Fruit fly (Drosophila melanogaster) whole organism, wandering third instar larva: ENCODE data around the gene stac.

Experiments used
- Abd-B ChIP-seq: fragments of >200 bp; optimal IDR thresholded peaks from 2 replicates; lab custom pipeline; 2017; ENCODE audit warnings: missing biosample characterization, missing genetic modification characterization
- CG32264 ChIP-seq: fragments of 200-800 bp; sonication (Bioruptor generic); optimal IDR thresholded peaks from 2 replicates; lab custom pipeline; 2016; ENCODE audit warnings: missing biosample characterization, missing genetic modification characterization
- CG9705 ChIP-seq: fragments of 200-800 bp; sonication (Bioruptor generic); optimal IDR thresholded peaks from 2 replicates; lab custom pipeline; 2018; ENCODE audit warnings: missing biosample characterization, mild to moderate bottlenecking, missing genetic modification characterization
- CrebA ChIP-seq: fragments of 200-800 bp; sonication (Bioruptor generic); optimal IDR thresholded peaks from 2 replicates; lab custom pipeline; 2016; ENCODE audit warnings: missing biosample characterization, mild to moderate bottlenecking, missing genetic modification characterization, borderline replicate concordance
- Dfd ChIP-seq: fragments of >200 bp; optimal IDR thresholded peaks from 2 replicates; lab custom pipeline; 2017; ENCODE audit warnings: missing biosample characterization, missing genetic modification characterization
- Dif ChIP-seq: fragments of 200-275, 200-300 bp; sonication (Bioruptor generic); optimal IDR thresholded peaks from 2 replicates; lab custom pipeline; 2018; ENCODE audit warnings: missing biosample characterization, missing genetic modification characterization; ENCODE audit not compliant: partially characterized antibody
- GATAd ChIP-seq: sonication (Bioruptor generic); optimal IDR thresholded peaks from 2 replicates; lab custom pipeline; 2016; ENCODE audit warnings: missing biosample characterization, missing genetic modification characterization
- Hnf4 ChIP-seq: fragments of 200-800 bp; sonication (Bioruptor generic); optimal IDR thresholded peaks from 2 replicates; lab custom pipeline; 2016; ENCODE audit warnings: missing biosample characterization, mild to moderate bottlenecking, missing genetic modification characterization
- Hr83 ChIP-seq: fragments of 200-300 bp; sonication (Bioruptor generic); optimal IDR thresholded peaks from 2 replicates; lab custom pipeline; 2016; ENCODE audit warnings: missing biosample characterization, mild to moderate bottlenecking, missing genetic modification characterization, moderate library complexity; ENCODE audit not compliant: poor library complexity, severe bottlenecking
- Jra ChIP-seq: sonication (Bioruptor generic); optimal IDR thresholded peaks from 2 replicates; lab custom pipeline; 2016; ENCODE audit warnings: missing biosample characterization, missing genetic modification characterization
- Mio ChIP-seq: sonication (Bioruptor generic); optimal IDR thresholded peaks from 2 replicates; lab custom pipeline; 2016; ENCODE audit warnings: missing biosample characterization, missing genetic modification characterization
- Myc ChIP-seq: fragments of >200 bp; optimal IDR thresholded peaks from 2 replicates; lab custom pipeline; 2017
- N ChIP-seq: fragments of >200 bp; optimal IDR thresholded peaks from 2 replicates; lab custom pipeline; 2018; ENCODE audit warnings: missing biosample characterization, missing external identifiers, missing genetic modification characterization
- OdsH ChIP-seq: fragments of 200-800 bp; sonication (Bioruptor generic); optimal IDR thresholded peaks from 2 replicates; lab custom pipeline; 2016; ENCODE audit warnings: missing biosample characterization, mild to moderate bottlenecking, missing genetic modification characterization
- Rel ChIP-seq, 2 experiments: fragments of 200-800 bp; sonication (Bioruptor generic) in 1 of 2; optimal IDR thresholded peaks; 2 replicates in 1 of 2; 3 replicates in 1 of 2; lab custom pipeline; 2016 to 2019; ENCODE audit warnings: mild to moderate bottlenecking in 2 of 2, missing biosample characterization in 2 of 2, missing genetic modification characterization in 2 of 2, moderate library complexity in 1 of 2
- Vsx2 ChIP-seq: fragments of 200-300, 225-300 bp; sonication (Bioruptor generic); optimal IDR thresholded peaks from 2 replicates; lab custom pipeline; 2018; ENCODE audit warnings: missing biosample characterization, missing genetic modification characterization; ENCODE audit not compliant: partially characterized antibody
- br ChIP-seq: fragments of 200-800 bp; sonication (Bioruptor generic); optimal IDR thresholded peaks from 2 replicates; lab custom pipeline; 2016; ENCODE audit warnings: missing biosample characterization, missing genetic modification characterization
- brk ChIP-seq: fragments of 200-800 bp; sonication (Bioruptor generic); optimal IDR thresholded peaks from 2 replicates; lab custom pipeline; 2016; ENCODE audit warnings: missing biosample characterization, mild to moderate bottlenecking, missing genetic modification characterization
- dl ChIP-seq, 2 experiments: fragments of 175-275, 200-275 bp in 1 of 2; fragments of 200-275 bp in 1 of 2; sonication (Bioruptor generic); optimal IDR thresholded peaks; lab custom pipeline; 2018; ENCODE audit warnings: mild to moderate bottlenecking in 2 of 2, missing biosample characterization in 2 of 2, missing genetic modification characterization in 2 of 2, moderate library complexity in 2 of 2; ENCODE audit not compliant: partially characterized antibody in 2 of 2, insufficient read depth in 1 of 2
- dmrt93B ChIP-seq: fragments of 200-800 bp; sonication (Bioruptor generic); optimal IDR thresholded peaks from 2 replicates; lab custom pipeline; 2018; ENCODE audit warnings: missing biosample characterization, mild to moderate bottlenecking, missing genetic modification characterization
- dsf ChIP-seq: sonication (Bioruptor generic); optimal IDR thresholded peaks from 2 replicates; lab custom pipeline; 2016; ENCODE audit warnings: missing biosample characterization, missing genetic modification characterization, borderline replicate concordance
- ey ChIP-seq: fragments of 200-800 bp; sonication (Bioruptor generic); optimal IDR thresholded peaks from 2 replicates; lab custom pipeline; 2016; ENCODE audit warnings: missing biosample characterization, missing genetic modification characterization
- jim ChIP-seq: fragments of 175-275, 200-325 bp; sonication (Bioruptor generic); optimal IDR thresholded peaks from 2 replicates; lab custom pipeline; 2016; ENCODE audit warnings: missing biosample characterization, mild to moderate bottlenecking, missing genetic modification characterization
- lola ChIP-seq: fragments of >200 bp; optimal IDR thresholded peaks from 2 replicates; lab custom pipeline; 2017; ENCODE audit warnings: missing biosample characterization, missing genetic modification characterization
- pan ChIP-seq: fragments of >200 bp; optimal IDR thresholded peaks from 2 replicates; lab custom pipeline; 2017
- rgr ChIP-seq: fragments of 200-800 bp; sonication (Bioruptor generic); optimal IDR thresholded peaks from 3 replicates; lab custom pipeline; 2016; ENCODE audit warnings: missing biosample characterization, mild to moderate bottlenecking, missing genetic modification characterization
- sage ChIP-seq: fragments of 200-800 bp; sonication (Bioruptor generic); optimal IDR thresholded peaks from 2 replicates; lab custom pipeline; 2016; ENCODE audit warnings: missing biosample characterization, mild to moderate bottlenecking, missing genetic modification characterization
- sv ChIP-seq: fragments of 200-800 bp; sonication (Bioruptor generic); optimal IDR thresholded peaks from 3 replicates; lab custom pipeline; 2016; ENCODE audit warnings: missing biosample characterization, missing genetic modification characterization
- tai ChIP-seq: sonication (Bioruptor generic); optimal IDR thresholded peaks from 2 replicates; lab custom pipeline; 2016; ENCODE audit warnings: missing biosample characterization, missing genetic modification characterization
- usp ChIP-seq: fragments of >200 bp; optimal IDR thresholded peaks from 2 replicates; lab custom pipeline; 2017; ENCODE audit warnings: missing biosample characterization, missing genetic modification characterization
- woc ChIP-seq: sonication (Bioruptor generic); optimal IDR thresholded peaks from 2 replicates; lab custom pipeline; 2016; ENCODE audit warnings: missing biosample characterization, mild to moderate bottlenecking, missing genetic modification characterization

The stac gene

dm6 chr3R:25097486-25097885 lies 41.4 kb downstream of the stac start, which contains the start of the genes CG33095 and CG33096:
Gene CG33095, plus strand, starts transcription at chr3R:25097672.
Gene CG33096, plus strand, starts transcription at chr3R:25097672.
- TF ChIP-seq woc (peak; percentile 62), tai (GFP tag; lab: Kevin White, UChicago) (no peak), Vsx2 (GFP tag; lab: Kevin White, UChicago) (no peak), usp (no peak), Dif (GFP tag; lab: Kevin White, UChicago) (peak; percentile 19), Abd-B (GFP tag; lab: Kevin White, UChicago) (no peak)

- TF ChIP-seq rgr (GFP tag; lab: Kevin White, UChicago) (no peak), ey (GFP tag; lab: Kevin White, UChicago) (no peak), Dif (GFP tag; lab: Kevin White, UChicago) (no peak), Rel (GFP tag; optimal IDR thresholded peaks at IDR 0.05; lab: Kevin White, UChicago) (no peak), Rel (tag; optimal IDR thresholded peaks at IDR 0.05; lab: Kevin White, UChicago) (no peak), pan (lab: Kevin White, UChicago) (no peak), CG9705 (GFP tag; lab: Kevin White, UChicago) (no peak), sage (no peak), Jra (GFP tag; lab: Kevin White, UChicago) (no peak), CrebA (no peak), tai (GFP tag; lab: Kevin White, UChicago) (no peak), jim (GFP tag; lab: Kevin White, UChicago) (no peak), dl (GFP tag; optimal IDR thresholded peaks at IDR 0.05; lab: Kevin White, UChicago; ENCODE audit: insufficient read depth in 1 of 2, partially characterized antibody in 2 of 2) (no peak), Mio (GFP tag; lab: Kevin White, UChicago) (no peak), woc (no peak), N (GFP tag; lab: Kevin White, UChicago) (no peak), GATAd (GFP tag; lab: Kevin White, UChicago) (no peak), sv (GFP tag; lab: Kevin White, UChicago) (no peak), Dfd (GFP tag; lab: Kevin White, UChicago) (no peak)
- TF ChIP-seq, all 38 proteins: peak for 0
These were observed 46.2 kb downstream of the stac start, which contains the start of gene CG45095 for dm6 chr3R:25102253-25102652. Gene CG45095, plus strand, starts transcription at chr3R:25102553.

dm6 chr3R:25108932-25109331 lies 52.8 kb downstream of the stac start, which contains the start of gene CG34027:
Gene CG34027, minus strand, starts transcription at chr3R:25109032.
- no peak for TF ChIP-seq ey (GFP tag; lab: Kevin White, UChicago)
- TF ChIP-seq jim (GFP tag; lab: Kevin White, UChicago): no peak
- no peak for TF ChIP-seq tai (GFP tag; lab: Kevin White, UChicago)
- no peak for TF ChIP-seq Dif (GFP tag; lab: Kevin White, UChicago)
- no peak for TF ChIP-seq CG32264 (GFP tag; lab: Kevin White, UChicago)
- no peak for TF ChIP-seq Jra (GFP tag; lab: Kevin White, UChicago)
- no peak for TF ChIP-seq pan (lab: Kevin White, UChicago)
- TF ChIP-seq dsf (GFP tag; lab: Kevin White, UChicago): no peak
- no peak for TF ChIP-seq woc
- TF ChIP-seq dl (GFP tag; optimal IDR thresholded peaks at IDR 0.05; lab: Kevin White, UChicago; ENCODE audit: insufficient read depth in 1 of 2, partially characterized antibody in 2 of 2): no peak
- no peak for TF ChIP-seq brk (GFP tag; lab: Kevin White, UChicago)
- TF ChIP-seq lola: no peak
- TF ChIP-seq rgr (GFP tag; lab: Kevin White, UChicago): no peak
- no peak for TF ChIP-seq CrebA
- TF ChIP-seq Abd-B (GFP tag; lab: Kevin White, UChicago): no peak
- no peak for TF ChIP-seq Hr83 (GFP tag; lab: Kevin White, UChicago)
- no peak for TF ChIP-seq N (GFP tag; lab: Kevin White, UChicago)
- TF ChIP-seq OdsH: no peak
- no peak for TF ChIP-seq Hnf4

- TF ChIP-seq Vsx2 (GFP tag; lab: Kevin White, UChicago) (no peak), CG9705 (GFP tag; lab: Kevin White, UChicago) (no peak), br (GFP tag; lab: Kevin White, UChicago) (no peak), dmrt93B (GFP tag; lab: Kevin White, UChicago) (no peak), Jra (GFP tag; lab: Kevin White, UChicago) (no peak), Hnf4 (no peak), Myc (lab: Kevin White, UChicago) (no peak), dl (GFP tag; optimal IDR thresholded peaks at IDR 0.05; lab: Kevin White, UChicago; ENCODE audit: insufficient read depth in 1 of 2, partially characterized antibody in 2 of 2) (no peak), Dif (GFP tag; lab: Kevin White, UChicago) (no peak), pan (lab: Kevin White, UChicago) (no peak), sv (GFP tag; lab: Kevin White, UChicago) (no peak), ey (GFP tag; lab: Kevin White, UChicago) (no peak)
These were observed 56.4 kb downstream of the stac start, which contains the start of gene Nepl16 for dm6 chr3R:25112466-25112939. Gene Nepl16, minus strand, starts transcription at chr3R:25112516.
